Fruit fly (Drosophila melanogaster) Kc167 (cell line): ENCODE measurements around the gene CG45075.

ENCODE experiments used
- Myc ChIP-seq: fragments of >200 bp; optimal IDR thresholded peaks from 2 replicates; lab custom pipeline; 2017; ENCODE audit warnings: missing external identifiers
- Sin3A ChIP-seq: fragments of >200 bp; optimal IDR thresholded peaks from 2 replicates; lab custom pipeline; 2018; ENCODE audit warnings: missing external identifiers
- h ChIP-seq: fragments of >200 bp; optimal IDR thresholded peaks from 3 replicates; lab custom pipeline; 2018; ENCODE audit warnings: missing external identifiers
- insv ChIP-seq: fragments of >200 bp; optimal IDR thresholded peaks from 3 replicates; lab custom pipeline; 2018; ENCODE audit warnings: missing external identifiers
- psq ChIP-seq: fragments of >200 bp; optimal IDR thresholded peaks from 2 replicates; lab custom pipeline; 2017; ENCODE audit warnings: missing external identifiers

DNA sequence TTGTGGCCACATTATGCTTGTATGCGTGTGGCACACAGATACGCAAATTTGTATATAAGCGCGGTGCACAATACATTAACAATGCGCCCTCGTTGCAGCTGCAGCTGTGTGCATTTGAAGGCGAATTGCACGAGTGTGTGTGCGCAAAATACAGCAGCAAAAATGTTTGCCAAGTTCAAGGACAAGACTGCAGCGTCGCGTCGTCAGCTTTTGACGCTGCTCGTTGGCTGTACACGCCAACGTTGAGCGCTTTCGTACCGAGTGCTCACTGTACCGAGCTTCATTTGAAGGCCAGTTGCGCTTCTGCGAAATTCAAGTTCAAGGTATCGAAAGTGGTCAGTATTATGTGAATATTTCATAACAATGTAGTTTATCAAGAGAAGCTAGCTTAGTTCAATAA lies 4.4 kb upstream of the CG45075 start:
- TF ChIP-seq Sin3A (lab: Kevin White, UChicago) (no peak), h (lab: Kevin White, UChicago) (no peak), psq (lab: Kevin White, UChicago) (no peak), insv (no peak), Myc (no peak)
